Worm (Caenorhabditis elegans): ENCODE data around the gene fbxc-29.
"Not testable (repeated sequence)": the region's sequence is repeated elsewhere in the genome, so short reads cannot be mapped to it uniquely, and the experiment has no call there.

DNA sequence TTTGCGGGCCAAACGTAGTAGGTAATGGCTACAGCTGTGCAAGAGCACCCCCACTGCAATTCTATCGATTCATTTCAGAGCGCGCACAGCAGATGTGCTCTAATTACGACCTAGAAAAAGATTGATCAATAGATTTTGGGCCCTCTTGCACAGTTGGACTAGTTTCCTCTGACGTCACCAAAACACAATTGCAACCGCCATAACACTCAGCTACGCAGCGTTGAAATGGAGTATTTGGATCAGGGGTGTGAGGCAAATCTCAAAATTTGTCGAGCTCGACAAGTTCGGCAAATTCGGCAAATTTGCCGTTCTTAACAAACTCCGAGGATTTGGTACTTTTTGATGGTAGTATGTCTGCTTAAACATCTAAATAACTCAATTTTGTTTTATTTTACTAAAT is 51.1 kb downstream of the fbxc-29 start, which contains the start of gene fbxc-18:
- TF ChIP-seq fos-1 (tag; optimal IDR thresholded peaks at IDR 0.05); ama-1 (optimal IDR thresholded peaks at IDR 0.05); nhr-237 (tag; optimal IDR thresholded peaks at IDR 0.05); dmd-4 (tag; optimal IDR thresholded peaks at IDR 0.05); unc-55 (GFP tag; optimal IDR thresholded peaks at IDR 0.05); egl-27 (tag; optimal IDR thresholded peaks at IDR 0.05); snpc-4 (tag; optimal IDR thresholded peaks at IDR 0.05); lin-39 (tag; optimal IDR thresholded peaks at IDR 0.05); nhr-25 (tag; optimal IDR thresholded peaks at IDR 0.05); zag-1 (tag; optimal IDR thresholded peaks at IDR 0.05); unc-62 (GFP tag; optimal IDR thresholded peaks at IDR 0.05); blmp-1 (tag; optimal IDR thresholded peaks at IDR 0.05; ENCODE audit: insufficient read depth); nhr-12 (tag; optimal IDR thresholded peaks at IDR 0.05): not testable (repeated sequence)
